Worm (Caenorhabditis elegans): ENCODE results near the gene T27A10.6.

The T27A10.6 gene

ce11 chrX:3542242-3542641 is 53.9 kb downstream of the T27A10.6 start, which contains the start of gene rgs-7:
TSS of gene rgs-7 (plus strand) at chrX:3542542.
- TF ChIP-seq ceh-13 (GFP tag; optimal IDR thresholded peaks at IDR 0.05) (no peak), tbx-11 (GFP tag; IDR thresholded peaks at IDR 0.05) (no peak), tra-4 (tag; optimal IDR thresholded peaks at IDR 0.05) (no peak), pes-1 (GFP tag; IDR thresholded peaks at IDR 0.05) (no peak), ceh-36 (tag; optimal IDR thresholded peaks at IDR 0.05) (no peak), ama-1 (optimal IDR thresholded peaks at IDR 0.05) (no peak), sea-1 (GFP tag; conservative IDR thresholded peaks at IDR 0.05) (no peak), ets-7 (tag; optimal IDR thresholded peaks at IDR 0.05) (no peak), tbx-37 (GFP tag; conservative IDR thresholded peaks at IDR 0.05) (no peak), scrt-1 (GFP tag; IDR thresholded peaks at IDR 0.05) (no peak), flt-1 (GFP tag; IDR thresholded peaks at IDR 0.05) (no peak), hmg-4 (GFP tag; optimal IDR thresholded peaks at IDR 0.05) (no peak), B0310.2 (tag; optimal IDR thresholded peaks at IDR 0.05) (no peak), hmbx-1 (tag; optimal IDR thresholded peaks at IDR 0.05) (no peak), F13C5.2 (tag; optimal IDR thresholded peaks at IDR 0.05) (no peak), aly-1 (tag; optimal IDR thresholded peaks at IDR 0.05) (no peak)

DNA sequence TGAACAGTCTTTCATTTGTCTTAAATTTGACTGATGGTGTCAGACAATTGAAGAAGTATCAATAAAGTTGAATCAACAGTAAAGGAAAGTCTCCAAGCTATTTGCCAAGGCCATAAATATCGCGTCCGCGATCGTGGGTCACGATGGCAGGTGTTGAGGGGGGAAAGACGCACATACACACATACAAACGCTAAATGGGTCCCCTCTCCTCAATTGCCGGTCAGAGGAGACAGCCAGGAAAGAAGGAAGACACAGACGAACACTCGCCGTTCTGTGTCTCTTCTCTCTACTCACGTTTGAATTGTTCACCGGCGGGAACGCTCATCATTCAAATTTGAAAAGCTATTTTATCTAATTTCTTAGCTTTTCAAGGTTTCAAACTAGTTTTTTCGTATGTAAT is 55.3 kb downstream of the T27A10.6 start:
- TF ChIP-seq F13C5.2 (tag; optimal IDR thresholded peaks at IDR 0.05), result no peak
- TF ChIP-seq tbx-37 (GFP tag; conservative IDR thresholded peaks at IDR 0.05), result no peak
